Fruit fly (Drosophila melanogaster) whole organism, wandering third instar larva: ENCODE data around the gene NP15.6.

Experiments
- Abd-B ChIP-seq: fragments of >200 bp; optimal IDR thresholded peaks from 2 replicates; lab custom pipeline; 2017; ENCODE audit warnings: missing biosample characterization, missing genetic modification characterization
- CG32264 ChIP-seq: fragments of 200-800 bp; sonication (Bioruptor generic); optimal IDR thresholded peaks from 2 replicates; lab custom pipeline; 2016; ENCODE audit warnings: missing biosample characterization, missing genetic modification characterization
- CG9705 ChIP-seq: fragments of 200-800 bp; sonication (Bioruptor generic); optimal IDR thresholded peaks from 2 replicates; lab custom pipeline; 2018; ENCODE audit warnings: missing biosample characterization, mild to moderate bottlenecking, missing genetic modification characterization
- CrebA ChIP-seq: fragments of 200-800 bp; sonication (Bioruptor generic); optimal IDR thresholded peaks from 2 replicates; lab custom pipeline; 2016; ENCODE audit warnings: missing biosample characterization, mild to moderate bottlenecking, missing genetic modification characterization, borderline replicate concordance
- Dif ChIP-seq: fragments of 200-275, 200-300 bp; sonication (Bioruptor generic); optimal IDR thresholded peaks from 2 replicates; lab custom pipeline; 2018; ENCODE audit warnings: missing biosample characterization, missing genetic modification characterization; ENCODE audit not compliant: partially characterized antibody
- GATAd ChIP-seq: sonication (Bioruptor generic); optimal IDR thresholded peaks from 2 replicates; lab custom pipeline; 2016; ENCODE audit warnings: missing biosample characterization, missing genetic modification characterization
- HLH106 ChIP-seq: fragments of 200-800 bp; optimal IDR thresholded peaks from 3 replicates; lab custom pipeline; 2019; ENCODE audit warnings: missing biosample characterization, mild to moderate bottlenecking, missing genetic modification characterization, moderate library complexity
- Hnf4 ChIP-seq: fragments of 200-800 bp; sonication (Bioruptor generic); optimal IDR thresholded peaks from 2 replicates; lab custom pipeline; 2016; ENCODE audit warnings: missing biosample characterization, mild to moderate bottlenecking, missing genetic modification characterization
- Hr78 ChIP-seq: fragments of >200 bp; optimal IDR thresholded peaks from 2 replicates; lab custom pipeline; 2017; ENCODE audit warnings: missing biosample characterization, missing genetic modification characterization
- Hr83 ChIP-seq: fragments of 200-300 bp; sonication (Bioruptor generic); optimal IDR thresholded peaks from 2 replicates; lab custom pipeline; 2016; ENCODE audit warnings: missing biosample characterization, mild to moderate bottlenecking, missing genetic modification characterization, moderate library complexity; ENCODE audit not compliant: poor library complexity, severe bottlenecking
- Jra ChIP-seq: sonication (Bioruptor generic); optimal IDR thresholded peaks from 2 replicates; lab custom pipeline; 2016; ENCODE audit warnings: missing biosample characterization, missing genetic modification characterization
- Mio ChIP-seq: sonication (Bioruptor generic); optimal IDR thresholded peaks from 2 replicates; lab custom pipeline; 2016; ENCODE audit warnings: missing biosample characterization, missing genetic modification characterization
- Myc ChIP-seq: fragments of >200 bp; optimal IDR thresholded peaks from 2 replicates; lab custom pipeline; 2017
- N ChIP-seq: fragments of >200 bp; optimal IDR thresholded peaks from 2 replicates; lab custom pipeline; 2018; ENCODE audit warnings: missing biosample characterization, missing external identifiers, missing genetic modification characterization
- OdsH ChIP-seq: fragments of 200-800 bp; sonication (Bioruptor generic); optimal IDR thresholded peaks from 2 replicates; lab custom pipeline; 2016; ENCODE audit warnings: missing biosample characterization, mild to moderate bottlenecking, missing genetic modification characterization
- Sp1 ChIP-seq: fragments of 200-800 bp; sonication (Bioruptor generic); optimal IDR thresholded peaks from 3 replicates; lab custom pipeline; 2019; ENCODE audit warnings: missing biosample characterization, mild to moderate bottlenecking, missing genetic modification characterization, moderate library complexity
- Vsx2 ChIP-seq: fragments of 200-300, 225-300 bp; sonication (Bioruptor generic); optimal IDR thresholded peaks from 2 replicates; lab custom pipeline; 2018; ENCODE audit warnings: missing biosample characterization, missing genetic modification characterization; ENCODE audit not compliant: partially characterized antibody
- br ChIP-seq: fragments of 200-800 bp; sonication (Bioruptor generic); optimal IDR thresholded peaks from 2 replicates; lab custom pipeline; 2016; ENCODE audit warnings: missing biosample characterization, missing genetic modification characterization
- brk ChIP-seq: fragments of 200-800 bp; sonication (Bioruptor generic); optimal IDR thresholded peaks from 2 replicates; lab custom pipeline; 2016; ENCODE audit warnings: missing biosample characterization, mild to moderate bottlenecking, missing genetic modification characterization
- dl ChIP-seq, 2 experiments: fragments of 175-275, 200-275 bp in 1 of 2; fragments of 200-275 bp in 1 of 2; sonication (Bioruptor generic); optimal IDR thresholded peaks; lab custom pipeline; 2018; ENCODE audit warnings: mild to moderate bottlenecking in 2 of 2, missing biosample characterization in 2 of 2, missing genetic modification characterization in 2 of 2, moderate library complexity in 2 of 2; ENCODE audit not compliant: partially characterized antibody in 2 of 2, insufficient read depth in 1 of 2
- dmrt93B ChIP-seq: fragments of 200-800 bp; sonication (Bioruptor generic); optimal IDR thresholded peaks from 2 replicates; lab custom pipeline; 2018; ENCODE audit warnings: missing biosample characterization, mild to moderate bottlenecking, missing genetic modification characterization
- dsf ChIP-seq: sonication (Bioruptor generic); optimal IDR thresholded peaks from 2 replicates; lab custom pipeline; 2016; ENCODE audit warnings: missing biosample characterization, missing genetic modification characterization, borderline replicate concordance
- ey ChIP-seq: fragments of 200-800 bp; sonication (Bioruptor generic); optimal IDR thresholded peaks from 2 replicates; lab custom pipeline; 2016; ENCODE audit warnings: missing biosample characterization, missing genetic modification characterization
- foxo ChIP-seq, 2 experiments: fragments of 200-800 bp; sonication (Bioruptor generic); optimal IDR thresholded peaks; 2 replicates in 1 of 2; 3 replicates in 1 of 2; lab custom pipeline; 2016 to 2017; ENCODE audit warnings: missing biosample characterization in 2 of 2, missing genetic modification characterization in 2 of 2
- fru ChIP-seq: fragments of 200-800 bp; sonication (Bioruptor generic); optimal IDR thresholded peaks from 3 replicates; lab custom pipeline; 2016; ENCODE audit warnings: missing biosample characterization, mild to moderate bottlenecking, missing genetic modification characterization
- h ChIP-seq: fragments of 200-800 bp; sonication (Bioruptor generic); optimal IDR thresholded peaks from 3 replicates; lab custom pipeline; 2016; ENCODE audit warnings: missing biosample characterization, mild to moderate bottlenecking, missing genetic modification characterization
- lola ChIP-seq: fragments of >200 bp; optimal IDR thresholded peaks from 2 replicates; lab custom pipeline; 2017; ENCODE audit warnings: missing biosample characterization, missing genetic modification characterization
- pan ChIP-seq: fragments of >200 bp; optimal IDR thresholded peaks from 2 replicates; lab custom pipeline; 2017
- psq ChIP-seq: fragments of 200-800 bp; sonication (Bioruptor generic); optimal IDR thresholded peaks from 3 replicates; lab custom pipeline; 2017; ENCODE audit warnings: missing biosample characterization, mild to moderate bottlenecking, missing genetic modification characterization, moderate library complexity
- rgr ChIP-seq: fragments of 200-800 bp; sonication (Bioruptor generic); optimal IDR thresholded peaks from 3 replicates; lab custom pipeline; 2016; ENCODE audit warnings: missing biosample characterization, mild to moderate bottlenecking, missing genetic modification characterization
- sage ChIP-seq: fragments of 200-800 bp; sonication (Bioruptor generic); optimal IDR thresholded peaks from 2 replicates; lab custom pipeline; 2016; ENCODE audit warnings: missing biosample characterization, mild to moderate bottlenecking, missing genetic modification characterization
- sv ChIP-seq: fragments of 200-800 bp; sonication (Bioruptor generic); optimal IDR thresholded peaks from 3 replicates; lab custom pipeline; 2016; ENCODE audit warnings: missing biosample characterization, missing genetic modification characterization
- tai ChIP-seq: sonication (Bioruptor generic); optimal IDR thresholded peaks from 2 replicates; lab custom pipeline; 2016; ENCODE audit warnings: missing biosample characterization, missing genetic modification characterization
- woc ChIP-seq: sonication (Bioruptor generic); optimal IDR thresholded peaks from 2 replicates; lab custom pipeline; 2016; ENCODE audit warnings: missing biosample characterization, mild to moderate bottlenecking, missing genetic modification characterization

Gene NP15.6

DNA sequence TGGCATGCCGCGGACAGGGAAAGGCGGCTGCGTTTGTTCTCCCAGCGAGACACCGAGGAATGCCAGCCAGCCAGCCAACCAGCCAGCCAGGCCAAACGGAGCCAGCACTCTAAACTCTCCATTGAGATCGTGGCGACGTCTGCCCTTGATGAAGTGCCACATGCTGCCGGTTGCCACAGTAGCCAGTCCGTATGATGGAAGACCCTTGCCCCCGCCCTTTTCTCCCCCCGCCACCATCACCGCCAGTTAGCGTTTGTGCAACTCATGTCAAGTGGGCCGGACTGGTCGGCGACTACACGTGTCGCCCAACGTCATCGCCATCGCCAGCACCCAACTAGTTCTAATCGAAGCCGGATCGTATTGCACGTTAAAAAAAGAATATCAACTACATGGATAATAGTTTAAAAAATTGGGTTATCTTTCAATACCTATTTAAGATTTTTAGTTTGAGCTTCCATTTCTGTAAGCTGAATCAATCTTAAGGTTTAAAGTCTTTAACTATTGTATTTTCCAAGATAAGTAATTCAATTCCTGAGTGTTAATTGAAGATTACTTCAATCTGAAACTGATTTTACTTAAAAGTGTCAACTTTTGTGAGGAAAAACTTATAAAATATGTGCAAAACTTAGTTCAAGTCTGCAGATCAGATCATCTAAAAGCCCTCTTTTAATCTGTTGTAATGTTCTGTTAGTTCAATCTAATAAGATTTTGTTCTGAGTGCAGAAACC lies 43.2 kb downstream of the NP15.6 start:
- no peak for TF ChIP-seq tai
- no peak for TF ChIP-seq Mio (GFP tag; lab: Kevin White, UChicago)
- TF ChIP-seq Hr83, result no peak
- TF ChIP-seq Dif (GFP tag; lab: Kevin White, UChicago), result no peak
- no peak for TF ChIP-seq Jra (GFP tag; lab: Kevin White, UChicago)
- no peak for TF ChIP-seq brk (GFP tag; lab: Kevin White, UChicago)
- no peak for TF ChIP-seq HLH106 (tag; lab: Kevin White, UChicago)
- TF ChIP-seq rgr (GFP tag; lab: Kevin White, UChicago), result no peak
- TF ChIP-seq dmrt93B (GFP tag; lab: Kevin White, UChicago), result no peak
- TF ChIP-seq sv, result no peak
- TF ChIP-seq N (GFP tag; lab: Kevin White, UChicago), result no peak
- TF ChIP-seq lola (GFP tag; lab: Kevin White, UChicago), result no peak
- no peak for TF ChIP-seq sage (GFP tag; lab: Kevin White, UChicago)
- TF ChIP-seq Myc (lab: Kevin White, UChicago), result no peak
- TF ChIP-seq fru (GFP tag; lab: Kevin White, UChicago), result no peak
- no peak for TF ChIP-seq Sp1

DNA sequence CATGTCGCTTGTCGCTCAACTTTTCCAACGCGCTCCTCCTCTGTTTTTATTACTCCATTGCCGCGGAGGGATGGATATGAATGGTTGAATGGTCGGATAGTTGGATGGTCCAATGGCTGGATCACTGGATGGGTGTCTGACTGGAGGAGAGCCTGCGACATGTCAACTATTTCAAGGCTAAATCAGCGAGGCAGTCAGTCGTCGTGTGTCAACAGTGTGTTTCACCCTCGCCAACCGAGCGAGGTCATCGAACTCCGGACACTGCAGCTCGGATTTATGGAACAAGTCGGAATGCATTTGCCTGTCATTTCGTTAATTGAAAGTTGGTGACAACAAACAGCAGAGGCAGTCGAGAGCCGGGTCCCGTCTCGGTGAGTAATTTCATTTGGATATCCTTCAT lies 44.8 kb downstream of the NP15.6 start:
- TF ChIP-seq ey, result no peak
- no peak for TF ChIP-seq OdsH
- TF ChIP-seq Hr78 (GFP tag; lab: Kevin White, UChicago), result no peak
- no peak for TF ChIP-seq N (GFP tag; lab: Kevin White, UChicago)
- no peak for TF ChIP-seq dsf (GFP tag; lab: Kevin White, UChicago)
- TF ChIP-seq rgr (GFP tag; lab: Kevin White, UChicago), result no peak
- TF ChIP-seq Jra (GFP tag; lab: Kevin White, UChicago), result no peak

dm6 chr3R:19073002-19073401 lies 45.8 kb downstream of the NP15.6 start:
- TF ChIP-seq psq (GFP tag; lab: Kevin White, UChicago), result peak; percentile 13
- peak; percentile 50 for TF ChIP-seq HLH106 (tag; lab: Kevin White, UChicago)
- peak; percentile 37 for TF ChIP-seq fru (GFP tag; lab: Kevin White, UChicago)
- TF ChIP-seq foxo (GFP tag; optimal IDR thresholded peaks at IDR 0.05; lab: Kevin White, UChicago), result peak in 1 of 2 experiments; percentile 54
- TF ChIP-seq rgr (GFP tag; lab: Kevin White, UChicago), result peak; percentile 37
- TF ChIP-seq h (GFP tag; lab: Kevin White, UChicago), result peak; percentile 10
- no peak for TF ChIP-seq dsf (GFP tag; lab: Kevin White, UChicago)
- TF ChIP-seq ey, result peak; percentile 37
- no peak for TF ChIP-seq CrebA (GFP tag; lab: Kevin White, UChicago)
- TF ChIP-seq Sp1, result peak; percentile 39
- TF ChIP-seq OdsH, result peak; percentile 33
- no peak for TF ChIP-seq tai
- TF ChIP-seq Abd-B (GFP tag; lab: Kevin White, UChicago), result no peak

DNA sequence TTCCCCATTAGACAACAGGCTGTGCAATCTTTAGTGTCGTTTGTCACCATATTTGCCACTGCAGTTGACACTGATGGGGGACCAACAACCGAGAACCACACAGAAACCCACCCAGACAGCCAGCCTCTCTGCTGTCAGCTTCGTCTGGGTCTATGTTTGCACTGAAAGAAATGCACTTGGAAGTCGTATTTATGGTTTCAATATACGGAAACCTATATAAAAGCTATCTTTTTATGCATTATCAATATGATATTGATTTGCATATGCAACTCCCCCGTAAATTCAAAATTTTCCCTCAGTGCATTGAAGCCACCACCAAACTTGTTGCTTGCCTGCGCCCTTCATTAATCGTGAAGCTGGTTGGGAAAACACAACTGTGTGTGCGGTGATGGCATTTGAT lies 47.0 kb downstream of the NP15.6 start:
- no peak for TF ChIP-seq N (GFP tag; lab: Kevin White, UChicago)
- TF ChIP-seq ey, result peak; percentile 21
- TF ChIP-seq woc (GFP tag; lab: Kevin White, UChicago), result no peak
- TF ChIP-seq dmrt93B (GFP tag; lab: Kevin White, UChicago), result no peak
- peak; percentile 38 for TF ChIP-seq fru (GFP tag; lab: Kevin White, UChicago)
- TF ChIP-seq br (GFP tag; lab: Kevin White, UChicago), result no peak
- no peak for TF ChIP-seq pan (lab: Kevin White, UChicago)
- no peak for TF ChIP-seq Abd-B (GFP tag; lab: Kevin White, UChicago)
- TF ChIP-seq Hr78 (GFP tag; lab: Kevin White, UChicago), result no peak
- peak; percentile 3 for TF ChIP-seq rgr (GFP tag; lab: Kevin White, UChicago)
- TF ChIP-seq CG9705 (GFP tag; lab: Kevin White, UChicago), result no peak
- peak in 1 of 2 experiments; percentile 47 for TF ChIP-seq foxo (GFP tag; optimal IDR thresholded peaks at IDR 0.05; lab: Kevin White, UChicago)
- TF ChIP-seq Hnf4, result no peak
- TF ChIP-seq Jra (GFP tag; lab: Kevin White, UChicago), result no peak

- TF ChIP-seq sv (no peak), OdsH (no peak), HLH106 (tag; lab: Kevin White, UChicago) (no peak), pan (lab: Kevin White, UChicago) (no peak), CG32264 (GFP tag; lab: Kevin White, UChicago) (no peak), h (GFP tag; lab: Kevin White, UChicago) (no peak), dl (GFP tag; optimal IDR thresholded peaks at IDR 0.05; lab: Kevin White, UChicago; ENCODE audit: insufficient read depth in 1 of 2, partially characterized antibody in 2 of 2) (no peak), foxo (GFP tag; optimal IDR thresholded peaks at IDR 0.05; lab: Kevin White, UChicago) (no peak), Vsx2 (no peak), Dif (GFP tag; lab: Kevin White, UChicago) (no peak), GATAd (no peak), br (GFP tag; lab: Kevin White, UChicago) (no peak)
These were observed 48.0 kb downstream of the NP15.6 start for dm6 chr3R:19075135-19075534.
